Fruit fly (Drosophila melanogaster): ENCODE results near the gene Pif1.

The Pif1 gene

DNA sequence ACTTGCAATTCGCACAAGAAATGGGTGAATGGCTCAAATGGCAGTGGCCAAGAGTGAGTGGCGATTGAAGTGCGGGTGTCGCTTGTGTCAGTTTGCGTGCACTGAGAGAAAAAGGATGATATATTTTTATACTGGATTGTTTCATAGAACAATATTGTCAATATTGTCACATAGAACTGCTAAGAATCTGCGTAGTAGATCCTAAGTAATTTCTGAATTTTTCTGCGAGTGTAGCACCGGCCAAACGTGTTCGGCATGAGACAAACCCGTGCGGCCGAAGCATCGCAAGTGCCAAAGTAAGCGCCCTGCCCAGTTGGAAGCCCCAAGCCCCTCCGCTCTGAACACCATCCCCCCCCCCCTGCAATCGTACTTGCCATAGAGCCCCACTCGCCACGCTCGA, 29.5 kb downstream of the Pif1 start:
- TF ChIP-seq sv (GFP tag; optimal IDR thresholded peaks at IDR 0.05), result no peak
- peak; percentile 40 for TF ChIP-seq HLH106 (tag; optimal IDR thresholded peaks at IDR 0.05)
- no peak for TF ChIP-seq Abd-B (GFP tag; optimal IDR thresholded peaks at IDR 0.05)
- no peak for TF ChIP-seq Dfd (GFP tag; optimal IDR thresholded peaks at IDR 0.05)
- no peak for TF ChIP-seq jim (GFP tag; optimal IDR thresholded peaks at IDR 0.05)
- no peak for TF ChIP-seq lola (GFP tag; optimal IDR thresholded peaks at IDR 0.05)
- peak; percentile 23 for TF ChIP-seq Sp1 (GFP tag; optimal IDR thresholded peaks at IDR 0.05)
- TF ChIP-seq Mio (GFP tag; optimal IDR thresholded peaks at IDR 0.05), result no peak
- peak; percentile 47 for TF ChIP-seq Hnf4 (GFP tag; optimal IDR thresholded peaks at IDR 0.05)
- no peak for TF ChIP-seq usp (GFP tag; optimal IDR thresholded peaks at IDR 0.05)
- TF ChIP-seq Hr83 (GFP tag; optimal IDR thresholded peaks at IDR 0.05; ENCODE audit: poor library complexity, severe bottlenecking), result no peak
- TF ChIP-seq dmrt93B (GFP tag; optimal IDR thresholded peaks at IDR 0.05), result peak; percentile 19
- TF ChIP-seq fru (GFP tag; optimal IDR thresholded peaks at IDR 0.05), result no peak
- no peak for TF ChIP-seq sage (GFP tag; optimal IDR thresholded peaks at IDR 0.05)
- TF ChIP-seq foxo (GFP tag; optimal IDR thresholded peaks at IDR 0.05), result no peak
- no peak for TF ChIP-seq CG9705 (GFP tag; optimal IDR thresholded peaks at IDR 0.05)
- no peak for TF ChIP-seq ey (GFP tag; optimal IDR thresholded peaks at IDR 0.05)
- TF ChIP-seq CrebA (GFP tag; optimal IDR thresholded peaks at IDR 0.05; ENCODE audit: borderline replicate concordance), result no peak
- peak; percentile 23 for TF ChIP-seq psq (GFP tag; optimal IDR thresholded peaks at IDR 0.05)
- TF ChIP-seq br (GFP tag; optimal IDR thresholded peaks at IDR 0.05), result peak; percentile 46
- no peak for TF ChIP-seq woc (GFP tag; optimal IDR thresholded peaks at IDR 0.05)
- no peak for TF ChIP-seq Rel (GFP tag; optimal IDR thresholded peaks at IDR 0.05)
- no peak for TF ChIP-seq Rel (tag; optimal IDR thresholded peaks at IDR 0.05)
- no peak for TF ChIP-seq pan (optimal IDR thresholded peaks at IDR 0.05)
- no peak for TF ChIP-seq Jra (GFP tag; optimal IDR thresholded peaks at IDR 0.05)
- peak; percentile 62 for TF ChIP-seq OdsH (GFP tag; optimal IDR thresholded peaks at IDR 0.05)
- TF ChIP-seq N (GFP tag; optimal IDR thresholded peaks at IDR 0.05), result no peak

DNA sequence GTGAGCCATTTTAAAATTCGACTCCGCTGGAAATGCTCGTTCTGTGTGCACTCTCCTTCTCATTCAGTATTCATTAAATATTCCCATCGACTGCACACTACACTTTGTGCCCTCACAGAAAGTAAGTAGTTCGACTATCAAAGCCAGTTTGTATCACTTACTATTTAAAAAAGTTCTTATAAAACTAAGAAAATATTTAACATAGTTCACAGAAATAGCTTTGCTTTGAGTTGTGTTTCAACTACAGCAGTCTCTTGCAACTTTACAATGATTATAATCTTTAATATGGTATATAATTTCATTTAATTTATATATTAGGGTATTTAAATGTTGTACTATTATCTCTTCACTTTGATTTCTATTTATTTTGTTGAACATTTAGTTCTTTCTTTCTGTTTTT, 30.3 kb downstream of the Pif1 start:
- no peak for TF ChIP-seq jim (GFP tag; optimal IDR thresholded peaks at IDR 0.05)
- TF ChIP-seq usp (GFP tag; optimal IDR thresholded peaks at IDR 0.05), result no peak
- TF ChIP-seq lola (GFP tag; optimal IDR thresholded peaks at IDR 0.05), result no peak
- TF ChIP-seq dl (GFP tag; optimal IDR thresholded peaks at IDR 0.05; ENCODE audit: insufficient read depth in 1 of 2, partially characterized antibody in 2 of 2), result no peak
- no peak for TF ChIP-seq sage (GFP tag; optimal IDR thresholded peaks at IDR 0.05)
- TF ChIP-seq foxo (GFP tag; optimal IDR thresholded peaks at IDR 0.05), result no peak
- TF ChIP-seq Myc (optimal IDR thresholded peaks at IDR 0.05), result no peak
- no peak for TF ChIP-seq dsf (GFP tag; optimal IDR thresholded peaks at IDR 0.05; ENCODE audit: borderline replicate concordance)
- no peak for TF ChIP-seq Jra (GFP tag; optimal IDR thresholded peaks at IDR 0.05)
- TF ChIP-seq Abd-B (GFP tag; optimal IDR thresholded peaks at IDR 0.05), result no peak
- TF ChIP-seq OdsH (GFP tag; optimal IDR thresholded peaks at IDR 0.05), result no peak
- TF ChIP-seq psq (GFP tag; optimal IDR thresholded peaks at IDR 0.05), result no peak

DNA sequence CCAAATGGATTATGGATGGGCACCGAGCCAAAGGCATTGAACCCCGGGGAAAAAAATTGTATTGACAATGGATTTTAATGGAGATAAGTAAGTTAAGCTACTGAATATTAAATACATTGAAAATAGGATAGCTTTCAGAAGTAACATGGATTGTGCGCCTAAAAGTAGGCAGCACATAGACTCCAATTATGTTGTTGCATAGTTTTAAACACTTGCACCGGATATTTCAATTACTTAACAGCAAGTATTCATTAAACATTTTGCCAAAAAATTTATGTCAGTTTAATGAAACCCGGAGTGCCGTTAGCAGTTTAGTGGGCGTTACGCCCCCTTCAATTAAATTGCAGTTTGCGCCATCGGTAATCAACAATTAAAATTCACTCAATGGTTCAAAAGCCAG, 31.7 kb downstream of the Pif1 start:
- TF ChIP-seq ey (GFP tag; optimal IDR thresholded peaks at IDR 0.05), result no peak
- no peak for TF ChIP-seq foxo (GFP tag; optimal IDR thresholded peaks at IDR 0.05)
- TF ChIP-seq Sp1 (GFP tag; optimal IDR thresholded peaks at IDR 0.05), result no peak
- TF ChIP-seq dl (GFP tag; optimal IDR thresholded peaks at IDR 0.05; ENCODE audit: insufficient read depth in 1 of 2, partially characterized antibody in 2 of 2), result no peak
- TF ChIP-seq rgr (GFP tag; optimal IDR thresholded peaks at IDR 0.05), result no peak
- no peak for TF ChIP-seq CG9705 (GFP tag; optimal IDR thresholded peaks at IDR 0.05)
- TF ChIP-seq lola (GFP tag; optimal IDR thresholded peaks at IDR 0.05), result no peak
- no peak for TF ChIP-seq Rel (GFP tag; optimal IDR thresholded peaks at IDR 0.05)
- TF ChIP-seq Rel (tag; optimal IDR thresholded peaks at IDR 0.05), result no peak
- no peak for TF ChIP-seq OdsH (GFP tag; optimal IDR thresholded peaks at IDR 0.05)
- TF ChIP-seq br (GFP tag; optimal IDR thresholded peaks at IDR 0.05), result no peak

DNA sequence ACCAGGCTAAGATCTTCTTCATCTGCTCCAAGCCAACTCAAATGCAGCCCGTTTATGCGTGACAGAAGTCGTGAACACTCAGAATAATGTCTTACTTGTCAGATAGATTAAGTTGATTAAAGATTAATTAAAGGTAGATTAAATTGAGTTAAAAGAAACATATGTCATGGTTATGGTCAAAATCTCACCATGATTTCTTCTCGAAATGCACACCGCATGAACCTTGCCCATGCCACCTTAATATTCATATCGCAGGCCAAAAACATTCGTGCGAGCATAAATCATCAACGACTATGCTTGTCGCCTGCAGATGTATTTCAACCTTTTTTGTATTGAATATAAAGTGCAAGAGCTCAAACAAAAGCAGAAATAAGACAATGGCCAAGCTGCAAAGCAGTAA, 32.7 kb downstream of the Pif1 start:
- TF ChIP-seq ey (GFP tag; optimal IDR thresholded peaks at IDR 0.05) (peak; percentile 67), Dif (GFP tag; optimal IDR thresholded peaks at IDR 0.05; ENCODE audit: partially characterized antibody) (no peak), HLH106 (tag; optimal IDR thresholded peaks at IDR 0.05) (peak; percentile 87), rgr (GFP tag; optimal IDR thresholded peaks at IDR 0.05) (peak; percentile 85), Abd-B (GFP tag; optimal IDR thresholded peaks at IDR 0.05) (no peak), dl (GFP tag; optimal IDR thresholded peaks at IDR 0.05; ENCODE audit: insufficient read depth in 1 of 2, partially characterized antibody in 2 of 2) (no peak), Mio (GFP tag; optimal IDR thresholded peaks at IDR 0.05) (no peak), OdsH (GFP tag; optimal IDR thresholded peaks at IDR 0.05) (peak; percentile 93), Hr78 (GFP tag; optimal IDR thresholded peaks at IDR 0.05) (no peak), fru (GFP tag; optimal IDR thresholded peaks at IDR 0.05) (peak; percentile 82), lola (GFP tag; optimal IDR thresholded peaks at IDR 0.05) (no peak), br (GFP tag; optimal IDR thresholded peaks at IDR 0.05) (peak; percentile 95), CG9705 (GFP tag; optimal IDR thresholded peaks at IDR 0.05) (peak; percentile 73), Myc (optimal IDR thresholded peaks at IDR 0.05) (no peak), jim (GFP tag; optimal IDR thresholded peaks at IDR 0.05) (no peak), Jra (GFP tag; optimal IDR thresholded peaks at IDR 0.05) (peak; percentile 61), foxo (GFP tag; optimal IDR thresholded peaks at IDR 0.05) (peak in 1 of 2 experiments; percentile 77), usp (GFP tag; optimal IDR thresholded peaks at IDR 0.05) (no peak), CrebA (GFP tag; optimal IDR thresholded peaks at IDR 0.05; ENCODE audit: borderline replicate concordance) (peak; percentile 31), Dfd (GFP tag; optimal IDR thresholded peaks at IDR 0.05) (no peak), pan (optimal IDR thresholded peaks at IDR 0.05) (no peak), psq (GFP tag; optimal IDR thresholded peaks at IDR 0.05) (peak; percentile 79), dmrt93B (GFP tag; optimal IDR thresholded peaks at IDR 0.05) (peak; percentile 54), CG32264 (GFP tag; optimal IDR thresholded peaks at IDR 0.05) (peak; percentile 36), sage (GFP tag; optimal IDR thresholded peaks at IDR 0.05) (peak; percentile 8), dsf (GFP tag; optimal IDR thresholded peaks at IDR 0.05; ENCODE audit: borderline replicate concordance) (peak; percentile 30), Rel (GFP tag; optimal IDR thresholded peaks at IDR 0.05) (no peak), Rel (tag; optimal IDR thresholded peaks at IDR 0.05) (peak; percentile 75), Vsx2 (GFP tag; optimal IDR thresholded peaks at IDR 0.05; ENCODE audit: partially characterized antibody) (no peak), brk (GFP tag; optimal IDR thresholded peaks at IDR 0.05) (peak; percentile 75), woc (GFP tag; optimal IDR thresholded peaks at IDR 0.05) (peak; percentile 60), Sp1 (GFP tag; optimal IDR thresholded peaks at IDR 0.05) (peak; percentile 95), GATAd (GFP tag; optimal IDR thresholded peaks at IDR 0.05) (peak; percentile 28)
